Worm (Caenorhabditis elegans): ENCODE data around the gene C50F7.3.

Gene C50F7.3

DNA sequence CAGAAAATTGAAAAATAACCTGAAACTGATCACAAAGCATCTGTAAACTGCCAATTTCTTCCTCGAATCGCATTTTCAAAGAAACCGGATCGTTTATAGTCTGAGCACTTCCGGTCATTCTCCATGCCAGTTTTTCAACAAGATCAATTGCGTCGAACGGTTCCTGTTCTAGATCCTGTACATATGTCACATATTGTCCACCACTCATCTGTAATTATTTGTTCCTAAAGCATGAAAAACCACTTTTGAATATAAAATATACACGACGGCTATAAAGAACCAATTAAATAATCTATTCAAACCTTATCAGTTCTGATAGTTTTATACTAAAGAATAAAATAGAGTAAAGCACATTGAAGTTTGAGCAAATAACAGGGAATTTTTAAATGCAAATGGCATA is 50.2 kb downstream of the C50F7.3 start, which contains the start of gene sec-10:
Gene sec-10, minus strand, starts transcription at position 208 of the 400 bp plus-strand sequence.
- TF ChIP-seq nhr-21 (tag; optimal IDR thresholded peaks at IDR 0.05): no peak
- TF ChIP-seq fos-1 (tag; optimal IDR thresholded peaks at IDR 0.05): peak; percentile 17
